Worm (Caenorhabditis elegans) whole organism, midembryonic: ENCODE measurements around the gene srw-143.

ENCODE experiments used
- T22C8.4 ChIP-seq: fragments of 200-800 bp; sonication (Bioruptor generic); IDR thresholded peaks from 2 replicates; pipeline ENCODE4 v1.3.6; 2022; ENCODE audit warnings: missing genetic modification characterization, missing compliant biosample characterization
- cog-1 ChIP-seq: sonication (generic microtip); optimal IDR thresholded peaks from 2 replicates; lab custom pipeline; 2016; ENCODE audit warnings: missing genetic modification characterization, missing compliant biosample characterization
- flt-1 ChIP-seq: fragments of 200-800 bp; sonication (Bioruptor generic); IDR thresholded peaks from 2 replicates; pipeline ENCODE4 v1.3.6; 2022; ENCODE audit warnings: missing genetic modification characterization, missing compliant biosample characterization
- klf-2 ChIP-seq: fragments of 200-800 bp; sonication (Bioruptor generic); conservative IDR thresholded peaks from 2 replicates; pipeline ENCODE4 v1.3.6; 2022; ENCODE audit warnings: missing genetic modification reagents, missing genetic modification characterization, missing compliant biosample characterization
- med-1 ChIP-seq: sonication (generic microtip); optimal IDR thresholded peaks from 2 replicates; lab custom pipeline; 2017; ENCODE audit warnings: missing genetic modification characterization, mild to moderate bottlenecking, missing compliant biosample characterization, antibody characterized with exemption, missing genetic modification reagents; ENCODE audit not compliant: insufficient read depth
- ref-1 ChIP-seq: fragments of 200-800 bp; sonication (Bioruptor generic); conservative IDR thresholded peaks from 2 replicates; pipeline ENCODE4 v1.3.6; 2022; ENCODE audit warnings: missing genetic modification reagents, missing genetic modification characterization, missing compliant biosample characterization
- tab-1 ChIP-seq: fragments of 200-800 bp; sonication (Bioruptor generic); IDR thresholded peaks from 2 replicates; pipeline ENCODE4 v1.3.6; 2022; ENCODE audit warnings: missing genetic modification characterization, missing compliant biosample characterization
- ztf-23 ChIP-seq: fragments of 200-800 bp; sonication (Bioruptor generic); IDR thresholded peaks from 2 replicates; pipeline ENCODE4 v1.3.6; 2022; ENCODE audit warnings: missing genetic modification reagents, missing genetic modification characterization, missing compliant biosample characterization
- ztf-29 ChIP-seq: fragments of 200-800 bp; sonication (Bioruptor generic); IDR thresholded peaks from 2 replicates; pipeline ENCODE4 v1.3.6; 2022; ENCODE audit warnings: missing genetic modification reagents, missing genetic modification characterization, missing compliant biosample characterization

Gene srw-143

ce11 chrV:2934075-2934474 is 7.2 kb downstream of the srw-143 start, which contains the start of gene srh-247:
srh-247 (minus strand) TSS chrV:2934175.
- no peak for TF ChIP-seq tab-1 (GFP tag; lab: Robert Waterston, UW)
- no peak for TF ChIP-seq klf-2 (GFP tag; lab: Robert Waterston, UW)
- TF ChIP-seq cog-1 (tag; lab: Kevin White, UChicago) = no peak
- no peak for TF ChIP-seq T22C8.4 (GFP tag; lab: Robert Waterston, UW)
- no peak for TF ChIP-seq ztf-23 (GFP tag; lab: Robert Waterston, UW)
- TF ChIP-seq ztf-29 = no peak
- no peak for TF ChIP-seq flt-1 (GFP tag; lab: Robert Waterston, UW)
- no peak for TF ChIP-seq ref-1

- TF ChIP-seq cog-1 (tag; lab: Kevin White, UChicago) (no peak), ztf-29 (no peak), tab-1 (GFP tag; lab: Robert Waterston, UW) (no peak), med-1 (no peak), ref-1 (no peak), ztf-23 (GFP tag; lab: Robert Waterston, UW) (no peak), T22C8.4 (GFP tag; lab: Robert Waterston, UW) (no peak), klf-2 (GFP tag; lab: Robert Waterston, UW) (no peak), flt-1 (GFP tag; lab: Robert Waterston, UW) (no peak)
These were observed 10.1 kb downstream of the srw-143 start, which contains the start of gene C31B8.1 for ce11 chrV:2931252-2931651. C31B8.1 (plus strand) TSS chrV:2931552.

- TF ChIP-seq ref-1 = no peak
- TF ChIP-seq cog-1 (tag; lab: Kevin White, UChicago) = no peak
- TF ChIP-seq flt-1 (GFP tag; lab: Robert Waterston, UW) = no peak
- no peak for TF ChIP-seq klf-2 (GFP tag; lab: Robert Waterston, UW)
- TF ChIP-seq med-1 = no peak
- no peak for TF ChIP-seq T22C8.4 (GFP tag; lab: Robert Waterston, UW)
- no peak for TF ChIP-seq ztf-23 (GFP tag; lab: Robert Waterston, UW)
- no peak for TF ChIP-seq tab-1 (GFP tag; lab: Robert Waterston, UW)
- no peak for TF ChIP-seq ztf-29
These were observed 11.6 kb downstream of the srw-143 start, which contains the start of gene C31B8.16 for ce11 chrV:2929753-2930152. C31B8.16 (plus strand) TSS chrV:2930053.

- no peak for TF ChIP-seq flt-1 (GFP tag; lab: Robert Waterston, UW)
- TF ChIP-seq med-1 = no peak
- TF ChIP-seq tab-1 (GFP tag; lab: Robert Waterston, UW) = no peak
- TF ChIP-seq ztf-29 = no peak
- no peak for TF ChIP-seq cog-1 (tag; lab: Kevin White, UChicago)
- no peak for TF ChIP-seq klf-2 (GFP tag; lab: Robert Waterston, UW)
- no peak for TF ChIP-seq ztf-23 (GFP tag; lab: Robert Waterston, UW)
- TF ChIP-seq ref-1 = no peak
- no peak for TF ChIP-seq T22C8.4 (GFP tag; lab: Robert Waterston, UW)
These were observed 13.8 kb downstream of the srw-143 start, which contains the start of gene C31B8.12 for ce11 chrV:2927553-2927952. C31B8.12 (minus strand) TSS chrV:2927653.

ce11 chrV:2922594-2922993 is 18.7 kb downstream of the srw-143 start, which contains the start of gene srh-38:
srh-38 (minus strand) TSS chrV:2922694.
- TF ChIP-seq ztf-23 (GFP tag; lab: Robert Waterston, UW) (no peak), ref-1 (no peak), med-1 (no peak), ztf-29 (no peak), klf-2 (GFP tag; lab: Robert Waterston, UW) (no peak), flt-1 (GFP tag; lab: Robert Waterston, UW) (no peak), cog-1 (tag; lab: Kevin White, UChicago) (no peak)

ce11 chrV:2920125-2920524 is 21.2 kb downstream of the srw-143 start:
- TF ChIP-seq med-1 (no peak), flt-1 (GFP tag; lab: Robert Waterston, UW) (no peak), ztf-23 (GFP tag; lab: Robert Waterston, UW) (no peak), klf-2 (GFP tag; lab: Robert Waterston, UW) (no peak), ztf-29 (no peak), ref-1 (no peak), cog-1 (tag; lab: Kevin White, UChicago) (no peak)

- TF ChIP-seq flt-1 (GFP tag; lab: Robert Waterston, UW) (no peak), tab-1 (GFP tag; lab: Robert Waterston, UW) (no peak), med-1 (no peak), ztf-23 (GFP tag; lab: Robert Waterston, UW) (no peak)
These were observed 27.4 kb downstream of the srw-143 start, which contains the start of gene srh-146 for ce11 chrV:2913948-2914347. srh-146 (plus strand) TSS chrV:2914248.

- no peak for TF ChIP-seq klf-2 (GFP tag; lab: Robert Waterston, UW)
- TF ChIP-seq ztf-23 (GFP tag; lab: Robert Waterston, UW) = no peak
- no peak for TF ChIP-seq ztf-29
These were observed 28.4 kb downstream of the srw-143 start, which contains the start of gene C31B8.9 for ce11 chrV:2912901-2913300. C31B8.9 (minus strand) TSS chrV:2913001.

- no peak for TF ChIP-seq klf-2 (GFP tag; lab: Robert Waterston, UW)
- TF ChIP-seq ztf-23 (GFP tag; lab: Robert Waterston, UW) = no peak
- no peak for TF ChIP-seq T22C8.4 (GFP tag; lab: Robert Waterston, UW)
- no peak for TF ChIP-seq ref-1
- no peak for TF ChIP-seq med-1
- no peak for TF ChIP-seq cog-1 (tag; lab: Kevin White, UChicago)
- TF ChIP-seq flt-1 (GFP tag; lab: Robert Waterston, UW) = no peak
- TF ChIP-seq tab-1 (GFP tag; lab: Robert Waterston, UW) = no peak
- no peak for TF ChIP-seq ztf-29
These were observed 31.8 kb downstream of the srw-143 start, which contains the start of gene zmp-3 for ce11 chrV:2909525-2909924. zmp-3 (minus strand) TSS chrV:2909625.

ce11 chrV:2903227-2903626 is 38.1 kb downstream of the srw-143 start, which contains the start of gene C31B8.7:
C31B8.7 (minus strand) TSS chrV:2903327.
- TF ChIP-seq tab-1 (GFP tag; lab: Robert Waterston, UW) = no peak
